Worm (Caenorhabditis elegans) whole organism, L3 larva: Measurements from ENCODE around the gene Y45F10C.4.
A peak's percentile ranks its signal among the peaks of the same experiment; 100 is the strongest.

Experiments used
- aly-2 ChIP-seq: fragments of 150-350 bp; optimal IDR thresholded peaks from 2 replicates; lab custom pipeline; 2014; ENCODE audit warnings: missing biosample characterization, missing genetic modification characterization
- ama-1 ChIP-seq: fragments of 150-350 bp; optimal IDR thresholded peaks from 2 replicates; lab custom pipeline; 2018
- ceh-82 ChIP-seq: fragments of 150-350 bp; optimal IDR thresholded peaks from 2 replicates; lab custom pipeline; 2014; ENCODE audit warnings: missing biosample characterization, missing genetic modification characterization
- fos-1 ChIP-seq: fragments of 150-350 bp; optimal IDR thresholded peaks from 2 replicates; lab custom pipeline; 2014; ENCODE audit warnings: missing biosample characterization, missing genetic modification characterization
- hmg-11 ChIP-seq: sonication (generic microtip); optimal IDR thresholded peaks from 2 replicates; lab custom pipeline; 2016; ENCODE audit warnings: missing genetic modification characterization, missing compliant biosample characterization
- nfya-1 ChIP-seq: sonication (generic microtip); optimal IDR thresholded peaks from 2 replicates; lab custom pipeline; 2017; ENCODE audit warnings: missing genetic modification characterization, mild to moderate bottlenecking, missing compliant biosample characterization, antibody characterized with exemption, moderate library complexity; ENCODE audit not compliant: insufficient read depth
- nhr-11 ChIP-seq: fragments of 150-350 bp; optimal IDR thresholded peaks from 2 replicates; lab custom pipeline; 2014; ENCODE audit warnings: missing biosample characterization, missing genetic modification characterization
- nhr-237 ChIP-seq: fragments of 150-350 bp; optimal IDR thresholded peaks from 2 replicates; lab custom pipeline; 2014; ENCODE audit warnings: missing biosample characterization, missing genetic modification characterization
- nhr-25 ChIP-seq: sonication (generic microtip); optimal IDR thresholded peaks from 2 replicates; lab custom pipeline; 2017; ENCODE audit warnings: missing biosample characterization, missing genetic modification characterization
- nhr-28 ChIP-seq: fragments of 150-350 bp; optimal IDR thresholded peaks from 2 replicates; lab custom pipeline; 2014; ENCODE audit warnings: missing biosample characterization, missing genetic modification characterization
- skn-1 ChIP-seq: fragments of 150-350 bp; optimal IDR thresholded peaks from 2 replicates; lab custom pipeline; 2014; ENCODE audit warnings: missing biosample characterization, missing genetic modification characterization
- snpc-4 ChIP-seq: fragments of 150-350 bp; optimal IDR thresholded peaks from 2 replicates; lab custom pipeline; 2014; ENCODE audit warnings: missing biosample characterization, missing genetic modification characterization
- ztf-11 ChIP-seq: fragments of 150-350 bp; optimal IDR thresholded peaks from 2 replicates; lab custom pipeline; 2014; ENCODE audit warnings: missing biosample characterization, missing genetic modification characterization

ce11 chrIV:13709069-13709640 lies 45.2 kb upstream of the Y45F10C.4 start:
- no peak for TF ChIP-seq nhr-11
- TF ChIP-seq skn-1 (tag; lab: Kevin White, UChicago): no peak
- no peak for TF ChIP-seq nhr-237 (tag; lab: Kevin White, UChicago)
- no peak for TF ChIP-seq ceh-82
- TF ChIP-seq hmg-11: no peak
- no peak for TF ChIP-seq nhr-28 (tag; lab: Kevin White, UChicago)
- no peak for TF ChIP-seq aly-2 (tag; lab: Kevin White, UChicago)
- TF ChIP-seq ztf-11 (tag; lab: Kevin White, UChicago): no peak
- TF ChIP-seq nfya-1 (tag; lab: Kevin White, UChicago): no peak
- TF ChIP-seq snpc-4: peak; percentile 33
- TF ChIP-seq nhr-25: no peak
- TF ChIP-seq ama-1: no peak
- no peak for TF ChIP-seq fos-1 (tag; lab: Kevin White, UChicago)
